Fruit fly (Drosophila melanogaster): ENCODE results near the gene ATPsynE.
A peak's percentile ranks its signal among the peaks of the same experiment; 100 is the strongest.

Gene ATPsynE

DNA sequence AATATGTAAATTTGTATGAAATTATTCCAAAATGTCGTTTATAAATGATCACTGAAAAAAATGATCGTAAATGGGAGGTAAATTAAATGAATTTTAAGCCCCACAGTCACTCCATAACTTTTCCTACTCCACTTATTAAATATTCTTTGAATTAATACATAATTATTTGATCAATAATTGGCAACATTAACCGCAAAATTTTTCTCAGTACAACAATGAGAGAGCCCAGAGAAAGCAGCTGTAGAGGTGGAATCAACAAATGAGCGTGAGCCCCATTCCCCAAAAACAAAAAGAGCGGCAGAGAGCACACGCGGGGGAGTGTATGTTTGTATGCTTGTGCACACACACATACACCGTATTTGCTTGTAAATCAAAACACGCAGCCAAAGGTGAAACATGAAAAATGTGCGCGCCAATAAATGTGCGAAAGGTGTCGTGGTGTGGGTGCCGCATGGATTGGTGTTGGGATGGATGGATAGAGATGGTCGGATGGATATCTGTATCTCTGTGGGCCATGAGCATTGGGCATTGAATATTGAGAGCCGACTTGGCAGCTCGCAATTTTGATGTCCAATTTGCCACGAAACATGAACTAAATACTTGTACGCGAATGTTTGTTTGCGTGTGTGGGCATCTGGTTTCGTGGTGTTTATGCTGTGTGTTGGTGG is 42.9 kb upstream of the ATPsynE start (continued):
- TF ChIP-seq Bdp1 (GFP tag; optimal IDR thresholded peaks at IDR 0.05): peak; percentile 89
- peak; percentile 92 for TF ChIP-seq CG10543 (GFP tag; optimal IDR thresholded peaks at IDR 0.05)
- TF ChIP-seq knrl (GFP tag; IDR thresholded peaks at IDR 0.05; ENCODE audit: partially characterized antibody): no peak
- peak; percentile 98 for TF ChIP-seq Sox100B (GFP tag; optimal IDR thresholded peaks at IDR 0.05)
- peak; percentile 99 for TF ChIP-seq Hr3 (GFP tag; optimal IDR thresholded peaks at IDR 0.05)
- peak; percentile 83 for TF ChIP-seq Hey (tag; optimal IDR thresholded peaks at IDR 0.05)
- TF ChIP-seq maf-S (GFP tag; optimal IDR thresholded peaks at IDR 0.05): peak; percentile 90
- TF ChIP-seq Rx (GFP tag; IDR thresholded peaks at IDR 0.05): no peak
- TF ChIP-seq Vsx1 (GFP tag; optimal IDR thresholded peaks at IDR 0.05): peak; percentile 98
- TF ChIP-seq en (GFP tag; optimal IDR thresholded peaks at IDR 0.05): peak; percentile 87
- no peak for TF ChIP-seq Poxn (GFP tag; IDR thresholded peaks at IDR 0.05)
- TF ChIP-seq lov (optimal IDR thresholded peaks at IDR 0.05): no peak
- no peak for TF ChIP-seq lov (GFP tag; IDR thresholded peaks at IDR 0.05)
- peak; percentile 89 for TF ChIP-seq CG8089 (GFP tag; optimal IDR thresholded peaks at IDR 0.05)
- TF ChIP-seq CG32532 (GFP tag; IDR thresholded peaks at IDR 0.05): no peak
- TF ChIP-seq sug (tag; optimal IDR thresholded peaks at IDR 0.05): peak; percentile 96
- no peak for TF ChIP-seq E2f1 (GFP tag; IDR thresholded peaks at IDR 0.05)
- TF ChIP-seq yki (optimal IDR thresholded peaks at IDR 0.05): peak; percentile 64
- TF ChIP-seq CG4328 (GFP tag; optimal IDR thresholded peaks at IDR 0.05): peak; percentile 96
- TF ChIP-seq CG6791 (GFP tag; IDR thresholded peaks at IDR 0.05; ENCODE audit: partially characterized antibody): no peak
- TF ChIP-seq ewg (GFP tag; optimal IDR thresholded peaks at IDR 0.05): peak; percentile 96
- peak; percentile 67 for TF ChIP-seq Myb (GFP tag; optimal IDR thresholded peaks at IDR 0.05)
- TF ChIP-seq CG17612 (GFP tag; IDR thresholded peaks at IDR 0.05): no peak
- TF ChIP-seq CG11085 (GFP tag; IDR thresholded peaks at IDR 0.05): no peak
- TF ChIP-seq Trl (optimal IDR thresholded peaks at IDR 0.05): peak; percentile 87 to 95
- TF ChIP-seq Trl (GFP tag; optimal IDR thresholded peaks at IDR 0.05): peak; percentile 88
- TF ChIP-seq CG18011 (GFP tag; optimal IDR thresholded peaks at IDR 0.05): peak; percentile 90
- TF ChIP-seq Dip3 (GFP tag; optimal IDR thresholded peaks at IDR 0.05): peak; percentile 95
- TF ChIP-seq trh (GFP tag; optimal IDR thresholded peaks at IDR 0.05): peak; percentile 98
- TF ChIP-seq ci (GFP tag; IDR thresholded peaks at IDR 0.05): no peak
- TF ChIP-seq ssp (GFP tag; IDR thresholded peaks at IDR 0.05): no peak
- peak; percentile 98 for TF ChIP-seq grau (tag; optimal IDR thresholded peaks at IDR 0.05)
- TF ChIP-seq ranshi (GFP tag; IDR thresholded peaks at IDR 0.05): no peak
- TF ChIP-seq CoRest (tag; optimal IDR thresholded peaks at IDR 0.05): peak; percentile 99
- TF ChIP-seq CG18476 (GFP tag; optimal IDR thresholded peaks at IDR 0.05): peak; percentile 98
- TF ChIP-seq CG1792 (GFP tag; optimal IDR thresholded peaks at IDR 0.05): peak; percentile 93
- peak; percentile 98 for TF ChIP-seq Max (GFP tag; optimal IDR thresholded peaks at IDR 0.05)
- TF ChIP-seq Sry-β (GFP tag; optimal IDR thresholded peaks at IDR 0.05): peak; percentile 67
- peak; percentile 93 for TF ChIP-seq YL-1 (GFP tag; optimal IDR thresholded peaks at IDR 0.05)
- TF ChIP-seq CG31441 (GFP tag; IDR thresholded peaks at IDR 0.05): no peak
- TF ChIP-seq CG2120 (GFP tag; optimal IDR thresholded peaks at IDR 0.05): peak; percentile 99
- no peak for TF ChIP-seq gce (GFP tag; IDR thresholded peaks at IDR 0.05)
- no peak for TF ChIP-seq CG15479 (GFP tag; optimal IDR thresholded peaks at IDR 0.05)
- peak in 1 of 2 experiments; percentile 94 for TF ChIP-seq Hr78 (GFP tag; optimal IDR thresholded peaks at IDR 0.05)
- TF ChIP-seq CG14667 (GFP tag; IDR thresholded peaks at IDR 0.05): no peak
- peak; percentile 97 for TF ChIP-seq CG13296 (GFP tag; optimal IDR thresholded peaks at IDR 0.05)
- peak; percentile 20 for TF ChIP-seq BEAF-32 (GFP tag; optimal IDR thresholded peaks at IDR 0.05)
- TF ChIP-seq toy (GFP tag; IDR thresholded peaks at IDR 0.05): no peak
- TF ChIP-seq ro (GFP tag; IDR thresholded peaks at IDR 0.05): no peak
- peak; percentile 98 for TF ChIP-seq Blimp-1 (GFP tag; optimal IDR thresholded peaks at IDR 0.05)
- peak; percentile 46 for TF ChIP-seq stwl (tag; optimal IDR thresholded peaks at IDR 0.05)
